Fruit fly (Drosophila melanogaster) whole organism, embryonic: ENCODE data around the gene Vlet.

Experiments used
- CG10147 ChIP-seq: fragments of 200-800 bp; sonication (Bioruptor generic); optimal IDR thresholded peaks from 2 replicates; lab custom pipeline; 2019; ENCODE audit warnings: missing biosample characterization, mild to moderate bottlenecking, missing genetic modification characterization, moderate library complexity
- CG10209 ChIP-seq: fragments of 200-800 bp; sonication (Bioruptor generic); optimal IDR thresholded peaks from 3 replicates; lab custom pipeline; 2017; ENCODE audit warnings: missing biosample characterization, mild to moderate bottlenecking, missing genetic modification characterization, missing genetic modification reagents
- CG10959 ChIP-seq: fragments of 200-800 bp; sonication (Bioruptor generic); IDR thresholded peaks from 2 replicates; pipeline ENCODE4 v1.3.6; 2022; ENCODE audit warnings: missing biosample characterization, missing genetic modification characterization
- CG12769 ChIP-seq: fragments of 200-800 bp; sonication (Bioruptor generic); optimal IDR thresholded peaks from 2 replicates; lab custom pipeline; 2019; ENCODE audit warnings: missing biosample characterization, mild to moderate bottlenecking, missing genetic modification characterization, moderate library complexity
- CG14050 ChIP-seq: fragments of 200-800 bp; sonication (Bioruptor generic); IDR thresholded peaks from 3 replicates; pipeline ENCODE4 v1.3.6; 2022; ENCODE audit warnings: missing biosample characterization, missing genetic modification characterization
- CG15514 ChIP-seq: fragments of 200-800 bp; sonication (Bioruptor generic); optimal IDR thresholded peaks from 3 replicates; lab custom pipeline; 2017; ENCODE audit warnings: missing biosample characterization, missing genetic modification characterization, mild to moderate bottlenecking, moderate library complexity, missing genetic modification reagents
- CG16779 ChIP-seq: fragments of 200-800 bp; sonication (Bioruptor generic); IDR thresholded peaks from 2 replicates; pipeline ENCODE4 v1.3.6; 2022; ENCODE audit warnings: missing biosample characterization, missing genetic modification characterization
- CG17568 ChIP-seq: fragments of 200-800 bp; sonication (Bioruptor generic); optimal IDR thresholded peaks from 2 replicates; lab custom pipeline; 2018; ENCODE audit warnings: missing biosample characterization, mild to moderate bottlenecking, missing genetic modification characterization, moderate library complexity
- CG30431 ChIP-seq: fragments of 200-800 bp; sonication (Bioruptor generic); optimal IDR thresholded peaks from 2 replicates; lab custom pipeline; 2017; ENCODE audit warnings: missing biosample characterization, missing genetic modification characterization
- CG3163 ChIP-seq: fragments of 200-800 bp; sonication (Bioruptor generic); optimal IDR thresholded peaks from 3 replicates; lab custom pipeline; 2016; ENCODE audit warnings: missing biosample characterization, missing genetic modification characterization
- CG33213 ChIP-seq: fragments of 200-800 bp; sonication (Bioruptor generic); optimal IDR thresholded peaks from 3 replicates; lab custom pipeline; 2016; ENCODE audit warnings: missing biosample characterization, missing genetic modification characterization
- CG33557 ChIP-seq: fragments of 200-800 bp; sonication (Bioruptor generic); optimal IDR thresholded peaks from 2 replicates; lab custom pipeline; 2019; ENCODE audit warnings: missing biosample characterization, mild to moderate bottlenecking, missing genetic modification characterization, moderate library complexity
- CG34422 ChIP-seq: fragments of 200-800 bp; sonication (Bioruptor generic); IDR thresholded peaks from 3 replicates; pipeline ENCODE4 v1.3.6; 2022; ENCODE audit warnings: missing biosample characterization, missing genetic modification characterization
- CG4424 ChIP-seq: fragments of 200-800 bp; sonication (Bioruptor generic); optimal IDR thresholded peaks from 3 replicates; lab custom pipeline; 2016; ENCODE audit warnings: missing biosample characterization, missing genetic modification characterization
- CG4617 ChIP-seq: fragments of 200-800 bp; sonication (Bioruptor generic); optimal IDR thresholded peaks from 3 replicates; lab custom pipeline; 2016; ENCODE audit warnings: missing biosample characterization, missing genetic modification characterization, borderline replicate concordance
- CG6813 ChIP-seq: fragments of 200-800 bp; sonication (Bioruptor generic); optimal IDR thresholded peaks from 2 replicates; lab custom pipeline; 2017; ENCODE audit warnings: missing biosample characterization, missing genetic modification characterization, mild to moderate bottlenecking, moderate library complexity, missing genetic modification reagents
- CG7271 ChIP-seq: fragments of 200-800 bp; sonication (Bioruptor generic); optimal IDR thresholded peaks from 2 replicates; lab custom pipeline; 2018; ENCODE audit warnings: missing biosample characterization, mild to moderate bottlenecking, missing genetic modification characterization, moderate library complexity
- CG8478 ChIP-seq: fragments of >200 bp; optimal IDR thresholded peaks from 2 replicates; lab custom pipeline; 2018
- CG9609 ChIP-seq: fragments of 200-800 bp; sonication (Bioruptor generic); optimal IDR thresholded peaks from 3 replicates; lab custom pipeline; 2016; ENCODE audit warnings: missing biosample characterization, missing genetic modification characterization
- CG9817 ChIP-seq: fragments of 200-800 bp; sonication (Bioruptor generic); optimal IDR thresholded peaks from 2 replicates; lab custom pipeline; 2018; ENCODE audit warnings: missing biosample characterization, mild to moderate bottlenecking, missing genetic modification characterization, moderate library complexity
- D ChIP-seq, 2 experiments: fragments of 200-800 bp in 1 of 2; fragments of >200 bp in 1 of 2; sonication (Bioruptor generic) in 1 of 2; optimal IDR thresholded peaks; 2 replicates in 1 of 2; 3 replicates in 1 of 2; lab custom pipeline; 2017; ENCODE audit warnings: mild to moderate bottlenecking in 1 of 2, missing biosample characterization in 1 of 2, missing genetic modification characterization in 1 of 2, missing genetic modification reagents in 1 of 2
- Dbx ChIP-seq: fragments of 200-800 bp; sonication (Bioruptor generic); IDR thresholded peaks from 3 replicates; pipeline ENCODE4 v1.3.6; 2022; ENCODE audit warnings: missing biosample characterization, missing genetic modification characterization
- Dfd ChIP-seq, 2 experiments: fragments of >200 bp; optimal IDR thresholded peaks; 2 replicates each; lab custom pipeline; 2017; ENCODE audit warnings: missing biosample characterization in 2 of 2, missing genetic modification characterization in 2 of 2
- Gug ChIP-seq: fragments of 200-800 bp; sonication (Bioruptor generic); IDR thresholded peaks from 4 replicates; pipeline ENCODE4 v1.3.6; 2022; ENCODE audit warnings: missing biosample characterization, missing genetic modification characterization
- HLHmδ ChIP-seq: fragments of 200-800 bp; sonication (Bioruptor generic); optimal IDR thresholded peaks from 2 replicates; lab custom pipeline; 2018; ENCODE audit warnings: missing biosample characterization, mild to moderate bottlenecking, missing genetic modification characterization, moderate library complexity
- Kr ChIP-seq: fragments of 200-800 bp; sonication (Bioruptor generic); optimal IDR thresholded peaks from 2 replicates; lab custom pipeline; 2017; ENCODE audit warnings: missing biosample characterization, mild to moderate bottlenecking, missing genetic modification characterization
- NK7.1 ChIP-seq: fragments of 200-800 bp; sonication (Bioruptor generic); optimal IDR thresholded peaks from 3 replicates; lab custom pipeline; 2016; ENCODE audit warnings: missing biosample characterization, missing genetic modification characterization
- Opbp ChIP-seq: fragments of 200-800 bp; sonication (Bioruptor generic); IDR thresholded peaks from 3 replicates; pipeline ENCODE4 v1.3.6; 2022; ENCODE audit warnings: missing biosample characterization, missing genetic modification characterization; ENCODE audit not compliant: partially characterized antibody
- Vsx1 ChIP-seq: fragments of 200-800 bp; sonication (Bioruptor generic); optimal IDR thresholded peaks from 2 replicates; lab custom pipeline; 2017; ENCODE audit warnings: missing biosample characterization, mild to moderate bottlenecking, missing genetic modification characterization, missing genetic modification reagents
- YL-1 ChIP-seq: fragments of 200-800 bp; sonication (Bioruptor generic); optimal IDR thresholded peaks from 3 replicates; lab custom pipeline; 2017; ENCODE audit warnings: missing biosample characterization, mild to moderate bottlenecking, missing genetic modification characterization
- ash1 ChIP-seq: fragments of 200-800 bp; sonication (Bioruptor generic); optimal IDR thresholded peaks from 2 replicates; lab custom pipeline; 2018; ENCODE audit warnings: missing biosample characterization, mild to moderate bottlenecking, missing genetic modification characterization
- ato ChIP-seq: fragments of 200-800 bp; sonication (Bioruptor generic); IDR thresholded peaks from 2 replicates; pipeline ENCODE4 v1.3.6; 2022; ENCODE audit warnings: missing biosample characterization, missing genetic modification characterization; ENCODE audit not compliant: partially characterized antibody
- bab2 ChIP-seq: fragments of 200-800 bp; sonication (Bioruptor generic); optimal IDR thresholded peaks from 2 replicates; lab custom pipeline; 2016; ENCODE audit warnings: missing biosample characterization, missing genetic modification characterization
- bigmax ChIP-seq: fragments of 200-800 bp; sonication (Bioruptor generic); optimal IDR thresholded peaks from 2 replicates; lab custom pipeline; 2018; ENCODE audit warnings: missing biosample characterization, mild to moderate bottlenecking, missing genetic modification characterization
- ci ChIP-seq: fragments of 200-800 bp; sonication (Bioruptor generic); IDR thresholded peaks from 3 replicates; pipeline ENCODE4 v1.3.6; 2022; ENCODE audit warnings: missing biosample characterization, missing genetic modification characterization
- danr ChIP-seq: fragments of 200-800 bp; sonication (Bioruptor generic); IDR thresholded peaks from 2 replicates; pipeline ENCODE4 v1.3.6; 2022; ENCODE audit warnings: missing biosample characterization, missing genetic modification characterization
- dmrt99B ChIP-seq: fragments of 200-800 bp; sonication (Bioruptor generic); optimal IDR thresholded peaks from 2 replicates; lab custom pipeline; 2018; ENCODE audit warnings: missing biosample characterization, mild to moderate bottlenecking, missing genetic modification characterization, moderate library complexity
- inv ChIP-seq: fragments of 200-800 bp; sonication (Bioruptor generic); IDR thresholded peaks from 2 replicates; pipeline ENCODE4 v1.3.6; 2022; ENCODE audit warnings: missing biosample characterization, missing genetic modification characterization; ENCODE audit not compliant: partially characterized antibody
- kay ChIP-seq: fragments of 200-800 bp; sonication (Bioruptor generic); optimal IDR thresholded peaks from 2 replicates; lab custom pipeline; 2016; ENCODE audit warnings: missing biosample characterization, missing genetic modification characterization
- lola ChIP-seq, 3 experiments: fragments of >200 bp in 2 of 3; fragments of 200-800 bp in 1 of 3; sonication (Bioruptor generic) in 1 of 3; optimal IDR thresholded peaks; 2 replicates each; lab custom pipeline; 2017 to 2019; ENCODE audit warnings: missing biosample characterization in 3 of 3, missing genetic modification characterization in 3 of 3, mild to moderate bottlenecking in 1 of 3, moderate library complexity in 1 of 3
- pita ChIP-seq: fragments of 200-800 bp; sonication (Bioruptor generic); optimal IDR thresholded peaks from 2 replicates; lab custom pipeline; 2017; ENCODE audit warnings: missing biosample characterization, mild to moderate bottlenecking, missing genetic modification characterization
- sens ChIP-seq: fragments of 200-800 bp; sonication (Bioruptor generic); peaks from one replicate; lab custom pipeline; 2016; ENCODE audit warnings: missing biosample characterization, missing genetic modification characterization
- slbo ChIP-seq: fragments of 200-800 bp; sonication (Bioruptor generic); IDR thresholded peaks from 2 replicates; pipeline ENCODE4 v1.3.6; 2022; ENCODE audit warnings: missing biosample characterization, missing genetic modification characterization
- so ChIP-seq: fragments of 200-800 bp; sonication (Bioruptor generic); IDR thresholded peaks from 3 replicates; pipeline ENCODE4 v1.3.6; 2022; ENCODE audit warnings: missing biosample characterization, missing genetic modification characterization
- sr ChIP-seq: fragments of 200-800 bp; sonication (Bioruptor generic); IDR thresholded peaks from 3 replicates; pipeline ENCODE4 v1.3.6; 2022; ENCODE audit warnings: missing biosample characterization, missing genetic modification characterization
- ttk ChIP-seq: fragments of 200-800 bp; sonication (Bioruptor generic); IDR thresholded peaks from 2 replicates; pipeline ENCODE4 v2.1.2; 2022; ENCODE audit warnings: missing biosample characterization, missing genetic modification characterization
- tup ChIP-seq: fragments of 200-800 bp; sonication (Bioruptor generic); optimal IDR thresholded peaks from 2 replicates; lab custom pipeline; 2016; ENCODE audit warnings: missing biosample characterization, mild to moderate bottlenecking, missing genetic modification characterization, moderate library complexity
- wor ChIP-seq: fragments of 200-800 bp; sonication (Bioruptor generic); IDR thresholded peaks from 2 replicates; pipeline ENCODE4 v1.3.6; 2022; ENCODE audit warnings: missing biosample characterization, missing genetic modification characterization
- zen2 ChIP-seq: fragments of 200-800 bp; sonication (Bioruptor generic); IDR thresholded peaks from 3 replicates; pipeline ENCODE4 v1.3.6; 2022; ENCODE audit warnings: missing biosample characterization, missing genetic modification characterization; ENCODE audit not compliant: partially characterized antibody

Vlet gene

DNA sequence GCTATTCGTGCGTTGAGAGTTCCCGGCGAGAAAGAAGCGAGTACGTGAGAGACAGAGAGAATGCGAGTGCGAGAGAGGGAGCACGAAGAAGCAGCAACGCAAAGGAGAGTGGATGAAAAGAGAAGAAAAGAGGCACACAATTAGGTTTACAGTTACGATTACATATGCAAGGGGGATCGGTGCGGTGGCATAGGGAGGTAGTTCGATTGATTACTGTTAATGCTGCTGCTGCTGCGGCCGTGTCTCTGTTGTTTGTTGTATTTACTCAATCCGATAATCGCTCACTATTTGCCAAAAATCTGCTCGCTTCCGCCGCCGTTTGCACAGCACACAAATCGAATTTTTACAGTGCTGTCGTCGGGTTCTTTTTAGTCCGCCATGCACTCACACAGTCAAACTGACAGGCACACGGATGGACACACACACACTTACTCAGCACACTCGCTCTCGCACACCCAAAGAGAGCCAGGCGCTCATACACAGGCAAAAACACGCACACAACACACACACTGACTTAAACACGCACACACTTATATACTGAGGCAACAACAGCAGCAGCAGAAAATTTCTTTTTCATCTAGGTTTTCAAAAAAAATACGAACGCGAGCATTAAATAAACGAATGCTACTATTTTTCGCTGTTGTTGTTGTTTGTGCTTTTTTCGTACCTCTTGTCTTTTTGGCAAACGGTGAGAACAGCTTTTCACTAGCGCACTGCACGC, 35.6 kb upstream of the Vlet start (continued):
- TF ChIP-seq tup (GFP tag; lab: Kevin White, UChicago), result no peak
- no peak for TF ChIP-seq Dbx (GFP tag; lab: Robert Waterston, UW)
- no peak for TF ChIP-seq CG30431
- TF ChIP-seq CG10209 (GFP tag; lab: Kevin White, UChicago), result no peak
- TF ChIP-seq CG6813 (GFP tag; lab: Kevin White, UChicago), result no peak
- TF ChIP-seq ash1, result no peak
- TF ChIP-seq CG34422 (GFP tag; lab: Robert Waterston, UW), result peak; percentile 16; the same call in 1 of the 3 replicates
- TF ChIP-seq Gug, result no peak
- TF ChIP-seq CG4424 (GFP tag; lab: Kevin White, UChicago), result no peak
- peak in 1 of 3 experiments; percentile 77 for TF ChIP-seq lola (GFP tag; optimal IDR thresholded peaks at IDR 0.05; lab: Kevin White, UChicago)
- no peak for TF ChIP-seq CG7271 (tag; lab: Kevin White, UChicago)
- peak; percentile 30 for TF ChIP-seq CG12769 (tag; lab: Kevin White, UChicago)
- TF ChIP-seq CG3163 (GFP tag; lab: Kevin White, UChicago), result peak; percentile 62
- no peak for TF ChIP-seq inv (GFP tag; lab: Robert Waterston, UW)
- no peak for TF ChIP-seq D (optimal IDR thresholded peaks at IDR 0.05; lab: Kevin White, UChicago)
- TF ChIP-seq D (GFP tag; optimal IDR thresholded peaks at IDR 0.05; lab: Kevin White, UChicago), result no peak
- TF ChIP-seq sr (GFP tag; lab: Robert Waterston, UW), result no peak
- peak; percentile 9 for TF ChIP-seq CG10147 (GFP tag; lab: Kevin White, UChicago)
- no peak for TF ChIP-seq Opbp (GFP tag; lab: Robert Waterston, UW)
- no peak for TF ChIP-seq pita (GFP tag; lab: Kevin White, UChicago)
- no peak for TF ChIP-seq wor (GFP tag; lab: Robert Waterston, UW)
- TF ChIP-seq ato, result no peak
- TF ChIP-seq bab2, result no peak
- TF ChIP-seq CG8478 (lab: Kevin White, UChicago), result peak; percentile 86
- TF ChIP-seq Dfd (GFP tag; optimal IDR thresholded peaks at IDR 0.05; lab: Kevin White, UChicago), result no peak
- TF ChIP-seq CG14050, result no peak
- peak; percentile 15 for TF ChIP-seq HLHmδ (GFP tag; lab: Kevin White, UChicago)
- no peak for TF ChIP-seq CG9817 (tag; lab: Kevin White, UChicago)
- TF ChIP-seq CG9609, result no peak
- no peak for TF ChIP-seq CG16779
- TF ChIP-seq so (GFP tag; lab: Robert Waterston, UW), result no peak
- TF ChIP-seq ci (GFP tag; lab: Robert Waterston, UW), result no peak
- TF ChIP-seq CG15514, result no peak
- peak; percentile 52 for TF ChIP-seq YL-1 (GFP tag; lab: Kevin White, UChicago)
- TF ChIP-seq CG33557 (GFP tag; lab: Kevin White, UChicago), result no peak
- TF ChIP-seq zen2 (GFP tag; lab: Robert Waterston, UW), result no peak
- TF ChIP-seq sens (GFP tag; lab: Kevin White, UChicago), result peak; percentile 69
- TF ChIP-seq dmrt99B, result no peak
- TF ChIP-seq Kr, result no peak
- TF ChIP-seq bigmax (GFP tag; lab: Kevin White, UChicago), result no peak
- TF ChIP-seq CG10959, result no peak
- TF ChIP-seq danr, result no peak
- no peak for TF ChIP-seq CG33213 (GFP tag; lab: Kevin White, UChicago)
- TF ChIP-seq NK7.1 (GFP tag; lab: Kevin White, UChicago), result no peak
- TF ChIP-seq Vsx1 (GFP tag; lab: Kevin White, UChicago), result no peak
- no peak for TF ChIP-seq kay (GFP tag; lab: Kevin White, UChicago)
- TF ChIP-seq slbo, result no peak
- no peak for TF ChIP-seq ttk (GFP tag; lab: Robert Waterston, UW)
- TF ChIP-seq CG4617 (GFP tag; lab: Kevin White, UChicago), result no peak
- no peak for TF ChIP-seq CG17568 (GFP tag; lab: Kevin White, UChicago)
